Worm (Caenorhabditis elegans) whole organism, L4/young adult: ENCODE data around the gene ttr-19.

Experiments
- W03F9.2 ChIP-seq: fragments of 150-350 bp; optimal IDR thresholded peaks from 2 replicates; lab custom pipeline; 2014; ENCODE audit warnings: missing biosample characterization, missing genetic modification characterization
- dao-5 ChIP-seq: sonication (generic microtip); optimal IDR thresholded peaks from 2 replicates; lab custom pipeline; 2016; ENCODE audit warnings: missing genotype, missing genetic modification characterization, moderate library complexity, missing compliant biosample characterization
- him-1 ChIP-seq: sonication (generic microtip); optimal IDR thresholded peaks from 2 replicates; lab custom pipeline; 2016; ENCODE audit warnings: missing genotype, missing genetic modification reagents, missing genetic modification characterization, missing compliant biosample characterization

DNA sequence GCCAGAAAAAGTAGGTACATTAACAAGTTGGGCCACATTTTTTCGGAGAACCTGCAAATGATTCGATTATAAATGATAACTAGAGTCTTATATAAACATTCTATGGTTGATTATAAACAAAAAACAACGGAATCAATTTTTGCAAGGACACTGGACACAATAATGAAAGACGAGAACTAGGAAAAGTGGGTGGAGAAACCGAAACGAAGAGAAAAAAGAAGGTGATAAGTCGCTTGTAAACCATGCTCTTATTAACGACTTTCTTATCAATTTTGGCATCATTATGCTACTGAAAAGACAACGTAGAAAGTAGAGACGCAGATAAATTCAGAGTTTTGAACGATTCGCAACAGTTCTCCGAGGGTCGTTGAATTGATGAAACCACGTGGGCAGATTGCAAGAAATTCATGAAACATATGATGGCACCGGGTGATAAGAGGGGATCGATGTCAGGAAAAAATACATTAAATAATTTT lies 37.1 kb downstream of the ttr-19 start, which contains the start of gene ZK856.5:
- TF ChIP-seq him-1 (tag; lab: Kevin White, UChicago), result no peak
- no peak for TF ChIP-seq W03F9.2 (tag; lab: Kevin White, UChicago)
- no peak for TF ChIP-seq dao-5 (tag; lab: Kevin White, UChicago)
